Fruit fly (Drosophila melanogaster) whole organism, adult: ENCODE data around the gene CG42521.

ENCODE experiments used
- CG11617 ChIP-seq: fragments of 200-800 bp; sonication (Bioruptor generic); optimal IDR thresholded peaks from 2 replicates; lab custom pipeline; 2017; ENCODE audit warnings: mild to moderate bottlenecking, missing biosample characterization, missing genetic modification reagents, missing genetic modification characterization
- CG12768 ChIP-seq: fragments of 200-800 bp; sonication (Bioruptor generic); optimal IDR thresholded peaks from 2 replicates; lab custom pipeline; 2017; ENCODE audit warnings: missing biosample characterization, missing genetic modification characterization, mild to moderate bottlenecking, moderate library complexity, missing genetic modification reagents
- CG14711 ChIP-seq: fragments of 200-800 bp; sonication (Bioruptor generic); optimal IDR thresholded peaks from 2 replicates; lab custom pipeline; 2018; ENCODE audit warnings: missing biosample characterization, mild to moderate bottlenecking, missing genetic modification characterization, moderate library complexity
- CG1620 ChIP-seq: fragments of 200-800 bp; sonication (Bioruptor generic); optimal IDR thresholded peaks from 2 replicates; lab custom pipeline; 2016; ENCODE audit warnings: missing biosample characterization, missing genetic modification characterization
- CG33017 ChIP-seq: fragments of 200-800 bp; sonication (Bioruptor generic); optimal IDR thresholded peaks from 2 replicates; lab custom pipeline; 2018; ENCODE audit warnings: missing biosample characterization, mild to moderate bottlenecking, missing genetic modification characterization, moderate library complexity
- CG5204 ChIP-seq: fragments of 200-800 bp; sonication (Bioruptor generic); optimal IDR thresholded peaks from 2 replicates; lab custom pipeline; 2016; ENCODE audit warnings: missing biosample characterization, missing genetic modification characterization
- CG7045 ChIP-seq: fragments of 200-800 bp; sonication (Bioruptor generic); optimal IDR thresholded peaks from 2 replicates; lab custom pipeline; 2017; ENCODE audit warnings: missing biosample characterization, mild to moderate bottlenecking, missing genetic modification characterization
- CG7101 ChIP-seq: fragments of 200-800 bp; sonication (Bioruptor generic); optimal IDR thresholded peaks from 2 replicates; lab custom pipeline; 2018; ENCODE audit warnings: missing biosample characterization, mild to moderate bottlenecking, missing genetic modification characterization, moderate library complexity
- Clk ChIP-seq: fragments of 200-800 bp; sonication (Bioruptor generic); optimal IDR thresholded peaks from 2 replicates; lab custom pipeline; 2017; ENCODE audit warnings: missing biosample characterization, missing genetic modification characterization
- Crg-1 ChIP-seq: fragments of 200-800 bp; sonication (Bioruptor generic); optimal IDR thresholded peaks from 2 replicates; lab custom pipeline; 2016; ENCODE audit warnings: missing biosample characterization, missing genetic modification characterization
- Hr96 ChIP-seq: fragments of 200-800 bp; sonication (Bioruptor generic); optimal IDR thresholded peaks from 2 replicates; lab custom pipeline; 2016; ENCODE audit warnings: missing biosample characterization, missing genetic modification characterization
- Mnt ChIP-seq: fragments of 200-800 bp; sonication (Bioruptor generic); optimal IDR thresholded peaks from 2 replicates; lab custom pipeline; 2016; ENCODE audit warnings: missing biosample characterization, mild to moderate bottlenecking, missing genetic modification characterization
- bab1 ChIP-seq: fragments of 200-800 bp; sonication (Bioruptor generic); optimal IDR thresholded peaks from 3 replicates; lab custom pipeline; 2019; ENCODE audit warnings: missing biosample characterization, mild to moderate bottlenecking, missing genetic modification characterization, moderate library complexity
- cic ChIP-seq: fragments of 200-800 bp; sonication (Bioruptor generic); optimal IDR thresholded peaks from 2 replicates; lab custom pipeline; 2017; ENCODE audit warnings: missing biosample characterization, mild to moderate bottlenecking, missing genetic modification characterization, moderate library complexity
- cnc ChIP-seq, 2 experiments: fragments of >200 bp; optimal IDR thresholded peaks; 2 replicates each; lab custom pipeline; 2017
- kay ChIP-seq: fragments of 200-800 bp; sonication (Bioruptor generic); peaks from one replicate; lab custom pipeline; 2016; ENCODE audit warnings: missing biosample characterization, missing genetic modification characterization, borderline replicate concordance
- ovo ChIP-seq: fragments of 200-800 bp; sonication (Bioruptor generic); optimal IDR thresholded peaks from 2 replicates; lab custom pipeline; 2016; ENCODE audit warnings: missing biosample characterization, missing genetic modification characterization
- pad ChIP-seq: fragments of 200-800 bp; sonication (Bioruptor generic); optimal IDR thresholded peaks from 3 replicates; lab custom pipeline; 2017; ENCODE audit warnings: missing biosample characterization, missing genetic modification characterization, mild to moderate bottlenecking, moderate library complexity, missing genetic modification reagents
- tj ChIP-seq: fragments of 200-800 bp; sonication (Bioruptor generic); optimal IDR thresholded peaks from 3 replicates; lab custom pipeline; 2017; ENCODE audit warnings: missing biosample characterization, mild to moderate bottlenecking, missing genetic modification characterization, moderate library complexity
- toe ChIP-seq: fragments of 200-800 bp; sonication (Bioruptor generic); optimal IDR thresholded peaks from 2 replicates; lab custom pipeline; 2016; ENCODE audit warnings: missing biosample characterization, missing genetic modification characterization

Gene CG42521

dm6 chr3L:10623476-10623875 lies at the start of gene CG42521:
Gene CG42521, minus strand, starts transcription at chr3L:10623576.
- TF ChIP-seq CG11617 (GFP tag; lab: Kevin White, UChicago) (no peak), CG7101 (tag; lab: Kevin White, UChicago) (no peak), CG5204 (GFP tag; lab: Kevin White, UChicago) (no peak), tj (GFP tag; lab: Kevin White, UChicago) (no peak), CG1620 (GFP tag; lab: Kevin White, UChicago) (no peak), kay (GFP tag; lab: Kevin White, UChicago) (no peak), CG7045 (GFP tag; lab: Kevin White, UChicago) (no peak), cnc (optimal IDR thresholded peaks at IDR 0.05; lab: Kevin White, UChicago) (no peak), Mnt (GFP tag; lab: Kevin White, UChicago) (no peak), bab1 (GFP tag; lab: Kevin White, UChicago) (no peak)

dm6 chr3L:10672540-10672939 lies 49.2 kb upstream of the CG42521 start:
- no peak for TF ChIP-seq CG14711 (tag; lab: Kevin White, UChicago)
- TF ChIP-seq Clk (GFP tag; lab: Kevin White, UChicago) = no peak

- no peak for TF ChIP-seq CG12768 (GFP tag; lab: Kevin White, UChicago)
- peak; percentile 90 for TF ChIP-seq kay (GFP tag; lab: Kevin White, UChicago)
- no peak for TF ChIP-seq CG7101 (tag; lab: Kevin White, UChicago)
- TF ChIP-seq CG33017 (tag; lab: Kevin White, UChicago) = no peak
- no peak for TF ChIP-seq cnc (optimal IDR thresholded peaks at IDR 0.05; lab: Kevin White, UChicago)
- TF ChIP-seq cic = no peak
- no peak for TF ChIP-seq toe
These were observed 46.4 kb upstream of the CG42521 start for dm6 chr3L:10669592-10670400.

- TF ChIP-seq tj (GFP tag; lab: Kevin White, UChicago) (peak; percentile 87), kay (GFP tag; lab: Kevin White, UChicago) (no peak), Hr96 (GFP tag; lab: Kevin White, UChicago) (no peak)
These were observed 44.0 kb upstream of the CG42521 start for dm6 chr3L:10667341-10667740.

- no peak for TF ChIP-seq CG33017 (tag; lab: Kevin White, UChicago)
- no peak for TF ChIP-seq CG11617 (GFP tag; lab: Kevin White, UChicago)
- no peak for TF ChIP-seq tj (GFP tag; lab: Kevin White, UChicago)
- no peak for TF ChIP-seq ovo (GFP tag; lab: Kevin White, UChicago)
- no peak for TF ChIP-seq CG7101 (tag; lab: Kevin White, UChicago)
- TF ChIP-seq Crg-1 (GFP tag; lab: Kevin White, UChicago) = no peak
- TF ChIP-seq bab1 (GFP tag; lab: Kevin White, UChicago) = no peak
- TF ChIP-seq cic = no peak
- no peak for TF ChIP-seq CG12768 (GFP tag; lab: Kevin White, UChicago)
- no peak for TF ChIP-seq cnc (optimal IDR thresholded peaks at IDR 0.05; lab: Kevin White, UChicago)
- no peak for TF ChIP-seq kay (GFP tag; lab: Kevin White, UChicago)
- TF ChIP-seq CG1620 (GFP tag; lab: Kevin White, UChicago) = no peak
- no peak for TF ChIP-seq CG5204 (GFP tag; lab: Kevin White, UChicago)
- TF ChIP-seq Clk (GFP tag; lab: Kevin White, UChicago) = no peak
- no peak for TF ChIP-seq toe
- no peak for TF ChIP-seq Mnt (GFP tag; lab: Kevin White, UChicago)
- no peak for TF ChIP-seq Hr96 (GFP tag; lab: Kevin White, UChicago)
- no peak for TF ChIP-seq pad
- TF ChIP-seq CG7045 (GFP tag; lab: Kevin White, UChicago) = no peak
- TF ChIP-seq CG14711 (tag; lab: Kevin White, UChicago) = no peak
These were observed 43.2 kb upstream of the CG42521 start for dm6 chr3L:10666511-10667003.

dm6 chr3L:10665433-10666150 lies 42.2 kb upstream of the CG42521 start:
- TF ChIP-seq CG7045 (GFP tag; lab: Kevin White, UChicago) = peak; percentile 98
- no peak for TF ChIP-seq CG5204 (GFP tag; lab: Kevin White, UChicago)
- TF ChIP-seq CG12768 (GFP tag; lab: Kevin White, UChicago) = peak; percentile 98
- TF ChIP-seq CG33017 (tag; lab: Kevin White, UChicago) = peak; percentile 98
- peak; percentile 77 for TF ChIP-seq CG1620 (GFP tag; lab: Kevin White, UChicago)
- TF ChIP-seq pad = peak; percentile 89
- no peak for TF ChIP-seq cnc (optimal IDR thresholded peaks at IDR 0.05; lab: Kevin White, UChicago)
- TF ChIP-seq tj (GFP tag; lab: Kevin White, UChicago) = peak; percentile 91
- peak; percentile 85 for TF ChIP-seq kay (GFP tag; lab: Kevin White, UChicago)
- TF ChIP-seq ovo (GFP tag; lab: Kevin White, UChicago) = peak; percentile 81
- TF ChIP-seq CG7101 (tag; lab: Kevin White, UChicago) = peak; percentile 97
- TF ChIP-seq cic = peak; percentile 90
- TF ChIP-seq Crg-1 (GFP tag; lab: Kevin White, UChicago) = peak; percentile 88
- TF ChIP-seq CG14711 (tag; lab: Kevin White, UChicago) = peak; percentile 90
- TF ChIP-seq Hr96 (GFP tag; lab: Kevin White, UChicago) = peak; percentile 88
- TF ChIP-seq bab1 (GFP tag; lab: Kevin White, UChicago) = peak; percentile 96
- TF ChIP-seq toe = peak; percentile 97
- peak; percentile 93 for TF ChIP-seq Clk (GFP tag; lab: Kevin White, UChicago)
- peak; percentile 99 for TF ChIP-seq CG11617 (GFP tag; lab: Kevin White, UChicago)
- peak; percentile 84 for TF ChIP-seq Mnt (GFP tag; lab: Kevin White, UChicago)
